Worm (Caenorhabditis elegans): ENCODE results near the gene C17H11.4.

DNA sequence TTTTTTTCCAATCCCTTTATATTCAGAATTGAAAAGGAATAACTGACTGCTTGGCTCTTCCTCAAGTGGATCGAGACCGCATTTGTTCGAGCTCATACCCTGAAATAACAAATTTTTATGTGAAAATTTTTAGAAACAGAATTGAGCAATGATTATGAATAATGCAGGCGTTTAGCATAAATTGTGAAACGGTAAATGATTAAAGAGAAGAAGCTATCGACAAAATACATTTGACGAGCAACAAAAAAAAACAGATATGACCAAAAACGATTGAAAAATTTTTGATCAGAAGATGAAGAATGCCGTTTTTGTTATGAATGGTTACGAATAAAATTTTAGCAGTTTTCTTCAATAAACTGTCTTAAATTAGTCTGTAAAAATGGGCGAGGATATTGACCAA, 22.2 kb upstream of the C17H11.4 start, which contains the start of gene C17H11.6:
- TF ChIP-seq ama-1 (optimal IDR thresholded peaks at IDR 0.05) (no peak), flt-1 (GFP tag; IDR thresholded peaks at IDR 0.05) (no peak), aly-1 (tag; optimal IDR thresholded peaks at IDR 0.05) (no peak), hnd-1 (tag; optimal IDR thresholded peaks at IDR 0.05) (no peak), B0310.2 (tag; optimal IDR thresholded peaks at IDR 0.05) (no peak), ceh-13 (GFP tag; optimal IDR thresholded peaks at IDR 0.05) (no peak), tbx-37 (GFP tag; conservative IDR thresholded peaks at IDR 0.05) (no peak)
